Fruit fly (Drosophila melanogaster): Measurements from ENCODE around the gene CG7330.

dm6 chr3L:18184762-18185161 is 36.0 kb downstream of the CG7330 start:
- no peak for TF ChIP-seq h (optimal IDR thresholded peaks at IDR 0.05)
- TF ChIP-seq psq (optimal IDR thresholded peaks at IDR 0.05) = no peak
- TF ChIP-seq Sin3A (optimal IDR thresholded peaks at IDR 0.05) = no peak

Measured in Kc167 (cell line).